Fruit fly (Drosophila melanogaster) whole organism, embryonic: Measurements from ENCODE around the gene CG44476.

Experiments
- Asciz ChIP-seq: fragments of 200-800 bp; sonication (Bioruptor generic); optimal IDR thresholded peaks from 2 replicates; lab custom pipeline; 2017; ENCODE audit warnings: missing biosample characterization, mild to moderate bottlenecking, missing genetic modification characterization, missing genetic modification reagents
- Atf3 ChIP-seq: fragments of 200-800 bp; sonication (Bioruptor generic); optimal IDR thresholded peaks from 3 replicates; lab custom pipeline; 2016; ENCODE audit warnings: missing biosample characterization, missing genetic modification characterization
- Bgb ChIP-seq: fragments of 200-800 bp; sonication (Bioruptor generic); IDR thresholded peaks from 2 replicates; pipeline ENCODE4 v1.3.6; 2022; ENCODE audit warnings: missing biosample characterization, missing genetic modification characterization; ENCODE audit not compliant: partially characterized antibody
- CG10565 ChIP-seq: fragments of 200-800 bp; sonication (Bioruptor generic); optimal IDR thresholded peaks from 3 replicates; lab custom pipeline; 2016; ENCODE audit warnings: missing biosample characterization, mild to moderate bottlenecking, missing genetic modification characterization
- CG10959 ChIP-seq: fragments of 200-800 bp; sonication (Bioruptor generic); IDR thresholded peaks from 2 replicates; pipeline ENCODE4 v1.3.6; 2022; ENCODE audit warnings: missing biosample characterization, missing genetic modification characterization
- CG11456 ChIP-seq: fragments of 200-800 bp; sonication (Bioruptor generic); IDR thresholded peaks from 3 replicates; pipeline ENCODE4 v1.3.6; 2022; ENCODE audit warnings: missing biosample characterization, missing genetic modification characterization
- CG1233 ChIP-seq: fragments of 200-800 bp; sonication (Bioruptor generic); optimal IDR thresholded peaks from 4 replicates; lab custom pipeline; 2018; ENCODE audit warnings: missing biosample characterization, mild to moderate bottlenecking, missing genetic modification characterization
- CG12769 ChIP-seq: fragments of 200-800 bp; sonication (Bioruptor generic); optimal IDR thresholded peaks from 2 replicates; lab custom pipeline; 2019; ENCODE audit warnings: missing biosample characterization, mild to moderate bottlenecking, missing genetic modification characterization, moderate library complexity
- CG13894 ChIP-seq: fragments of 200-800 bp; sonication (Bioruptor generic); optimal IDR thresholded peaks from 3 replicates; lab custom pipeline; 2018; ENCODE audit warnings: missing biosample characterization, mild to moderate bottlenecking, missing genetic modification characterization, moderate library complexity
- CG14441 ChIP-seq: fragments of 200-800 bp; sonication (Bioruptor generic); IDR thresholded peaks from 2 replicates; pipeline ENCODE4 v1.3.6; 2022; ENCODE audit warnings: missing biosample characterization, missing genetic modification characterization
- CG14667 ChIP-seq: fragments of 200-800 bp; sonication (Bioruptor generic); IDR thresholded peaks from 2 replicates; pipeline ENCODE4 v1.3.6; 2022; ENCODE audit warnings: missing biosample characterization, missing genetic modification characterization
- CG15011 ChIP-seq: fragments of 200-800 bp; sonication (Bioruptor generic); optimal IDR thresholded peaks from 3 replicates; lab custom pipeline; 2018; ENCODE audit warnings: missing biosample characterization, mild to moderate bottlenecking, missing genetic modification characterization
- CG15514 ChIP-seq: fragments of 200-800 bp; sonication (Bioruptor generic); optimal IDR thresholded peaks from 3 replicates; lab custom pipeline; 2017; ENCODE audit warnings: missing biosample characterization, missing genetic modification characterization, mild to moderate bottlenecking, moderate library complexity, missing genetic modification reagents
- CG1647 ChIP-seq: fragments of 200-800 bp; sonication (Bioruptor generic); optimal IDR thresholded peaks from 3 replicates; lab custom pipeline; 2016; ENCODE audit warnings: missing biosample characterization, missing genetic modification characterization
- CG2889 ChIP-seq: fragments of 200-800 bp; sonication (Bioruptor generic); IDR thresholded peaks from 3 replicates; pipeline ENCODE4 v1.3.6; 2022; ENCODE audit warnings: missing biosample characterization, missing genetic modification characterization
- CG3281 ChIP-seq: fragments of 200-800 bp; sonication (Bioruptor generic); optimal IDR thresholded peaks from 3 replicates; lab custom pipeline; 2017; ENCODE audit warnings: missing biosample characterization, mild to moderate bottlenecking, missing genetic modification characterization
- CG42726 ChIP-seq: fragments of 200-800 bp; sonication (Bioruptor generic); IDR thresholded peaks from 2 replicates; pipeline ENCODE4 v1.3.6; 2022; ENCODE audit warnings: missing biosample characterization, missing genetic modification characterization; ENCODE audit not compliant: partially characterized antibody
- CG4404 ChIP-seq: fragments of 200-800 bp; sonication (Bioruptor generic); IDR thresholded peaks from 2 replicates; pipeline ENCODE4 v1.3.6; 2022; ENCODE audit warnings: missing biosample characterization, missing genetic modification characterization
- CG6254 ChIP-seq: fragments of 200-800 bp; sonication (Bioruptor generic); optimal IDR thresholded peaks from 3 replicates; lab custom pipeline; 2017; ENCODE audit warnings: mild to moderate bottlenecking, missing biosample characterization, missing genetic modification reagents, missing genetic modification characterization
- CG8924 ChIP-seq: fragments of 200-800 bp; optimal IDR thresholded peaks from 3 replicates; lab custom pipeline; 2019; ENCODE audit warnings: missing biosample characterization, mild to moderate bottlenecking, missing genetic modification characterization, moderate library complexity
- CG9609 ChIP-seq: fragments of 200-800 bp; sonication (Bioruptor generic); optimal IDR thresholded peaks from 3 replicates; lab custom pipeline; 2016; ENCODE audit warnings: missing biosample characterization, missing genetic modification characterization
- Dbx ChIP-seq: fragments of 200-800 bp; sonication (Bioruptor generic); IDR thresholded peaks from 3 replicates; pipeline ENCODE4 v1.3.6; 2022; ENCODE audit warnings: missing biosample characterization, missing genetic modification characterization
- HLH3B ChIP-seq: fragments of 200-800 bp; sonication (Bioruptor generic); IDR thresholded peaks from 2 replicates; pipeline ENCODE4 v1.3.6; 2022; ENCODE audit warnings: missing biosample characterization, missing genetic modification characterization
- Hand ChIP-seq: fragments of 200-800 bp; sonication (Bioruptor generic); optimal IDR thresholded peaks from 2 replicates; lab custom pipeline; 2017; ENCODE audit warnings: mild to moderate bottlenecking, missing biosample characterization, missing genetic modification reagents, missing genetic modification characterization
- Hr3 ChIP-seq: fragments of 200-800 bp; sonication (Bioruptor generic); optimal IDR thresholded peaks from 3 replicates; lab custom pipeline; 2016; ENCODE audit warnings: missing biosample characterization, missing genetic modification characterization
- Meics ChIP-seq: fragments of 200-800 bp; sonication (Bioruptor generic); optimal IDR thresholded peaks from 2 replicates; lab custom pipeline; 2017; ENCODE audit warnings: missing biosample characterization, mild to moderate bottlenecking, missing genetic modification characterization
- Mes4 ChIP-seq: fragments of 200-800 bp; sonication (Bioruptor generic); optimal IDR thresholded peaks from 2 replicates; lab custom pipeline; 2016; ENCODE audit warnings: missing biosample characterization, missing genetic modification characterization
- NFAT ChIP-seq: fragments of 200-800 bp; sonication (Bioruptor generic); IDR thresholded peaks from 2 replicates; pipeline ENCODE4 v1.3.6; 2022; ENCODE audit warnings: missing biosample characterization, missing genetic modification characterization
- Sox100B ChIP-seq: fragments of 200-800 bp; sonication (Bioruptor generic); optimal IDR thresholded peaks from 3 replicates; lab custom pipeline; 2018; ENCODE audit warnings: missing biosample characterization, mild to moderate bottlenecking, missing genetic modification characterization
- TFAM ChIP-seq: fragments of 200-800 bp; sonication (Bioruptor generic); optimal IDR thresholded peaks from 2 replicates; lab custom pipeline; 2017; ENCODE audit warnings: missing biosample characterization, missing genetic modification characterization, inconsistent platforms
- Vsx1 ChIP-seq: fragments of 200-800 bp; sonication (Bioruptor generic); optimal IDR thresholded peaks from 2 replicates; lab custom pipeline; 2017; ENCODE audit warnings: missing biosample characterization, mild to moderate bottlenecking, missing genetic modification characterization, missing genetic modification reagents
- Xrp1 ChIP-seq: fragments of 200-800 bp; sonication (Bioruptor generic); IDR thresholded peaks from 2 replicates; pipeline ENCODE4 v1.3.6; 2022; ENCODE audit warnings: missing biosample characterization, missing genetic modification characterization
- bab2 ChIP-seq: fragments of 200-800 bp; sonication (Bioruptor generic); optimal IDR thresholded peaks from 2 replicates; lab custom pipeline; 2016; ENCODE audit warnings: missing biosample characterization, missing genetic modification characterization
- bsh ChIP-seq, 2 experiments: fragments of 200-800 bp; sonication (Bioruptor generic); optimal IDR thresholded peaks; 2 replicates each; lab custom pipeline; 2017 to 2018; ENCODE audit warnings: mild to moderate bottlenecking in 2 of 2, missing biosample characterization in 2 of 2, missing genetic modification characterization in 2 of 2, moderate library complexity in 1 of 2
- chinmo ChIP-seq: fragments of 200-800 bp; sonication (Bioruptor generic); IDR thresholded peaks from 4 replicates; pipeline ENCODE4 v1.3.6; 2022; ENCODE audit warnings: missing biosample characterization, missing genetic modification characterization; ENCODE audit not compliant: partially characterized antibody
- ci ChIP-seq: fragments of 200-800 bp; sonication (Bioruptor generic); IDR thresholded peaks from 3 replicates; pipeline ENCODE4 v1.3.6; 2022; ENCODE audit warnings: missing biosample characterization, missing genetic modification characterization
- dan ChIP-seq: fragments of 200-800 bp; sonication (Bioruptor generic); IDR thresholded peaks from 2 replicates; pipeline ENCODE4 v1.3.6; 2022; ENCODE audit warnings: missing biosample characterization, missing genetic modification characterization
- ems ChIP-seq: fragments of 200-800 bp; sonication (Bioruptor generic); optimal IDR thresholded peaks from 3 replicates; lab custom pipeline; 2016; ENCODE audit warnings: missing biosample characterization, missing genetic modification characterization
- eve ChIP-seq, 2 experiments: fragments of >200 bp; optimal IDR thresholded peaks; 2 replicates each; lab custom pipeline; 2017; ENCODE audit warnings: missing biosample characterization in 2 of 2, missing genetic modification characterization in 2 of 2
- ftz-f1 ChIP-seq: fragments of 200-800 bp; sonication (Bioruptor generic); optimal IDR thresholded peaks from 2 replicates; lab custom pipeline; 2016; ENCODE audit warnings: missing biosample characterization, missing genetic modification characterization
- gcm2 ChIP-seq: fragments of 200-800 bp; sonication (Bioruptor generic); optimal IDR thresholded peaks from 2 replicates; lab custom pipeline; 2016; ENCODE audit warnings: missing biosample characterization, missing genetic modification characterization
- gem ChIP-seq: fragments of 200-800 bp; sonication (Bioruptor generic); optimal IDR thresholded peaks from 2 replicates; lab custom pipeline; 2019; ENCODE audit warnings: missing biosample characterization, mild to moderate bottlenecking, missing genetic modification characterization, moderate library complexity
- hb ChIP-seq: fragments of 200-800 bp; sonication (Bioruptor generic); IDR thresholded peaks from 3 replicates; pipeline ENCODE4 v1.3.6; 2022; ENCODE audit warnings: missing biosample characterization, missing genetic modification characterization; ENCODE audit not compliant: partially characterized antibody
- knrl ChIP-seq: fragments of 200-800 bp; sonication (Bioruptor generic); IDR thresholded peaks from 3 replicates; pipeline ENCODE4 v1.3.6; 2022; ENCODE audit warnings: missing biosample characterization, missing genetic modification characterization; ENCODE audit not compliant: partially characterized antibody
- lilli ChIP-seq: fragments of 200-800 bp; sonication (Bioruptor generic); optimal IDR thresholded peaks from 3 replicates; lab custom pipeline; 2016; ENCODE audit warnings: missing biosample characterization, missing genetic modification characterization
- schlank ChIP-seq: fragments of 200-800 bp; sonication (Bioruptor generic); optimal IDR thresholded peaks from 2 replicates; lab custom pipeline; 2018; ENCODE audit warnings: missing biosample characterization, mild to moderate bottlenecking, missing genetic modification characterization
- shn ChIP-seq: fragments of 200-800 bp; sonication (Bioruptor generic); optimal IDR thresholded peaks from 3 replicates; lab custom pipeline; 2016; ENCODE audit warnings: missing biosample characterization, missing genetic modification characterization
- so ChIP-seq: fragments of 200-800 bp; sonication (Bioruptor generic); IDR thresholded peaks from 3 replicates; pipeline ENCODE4 v1.3.6; 2022; ENCODE audit warnings: missing biosample characterization, missing genetic modification characterization
- sob ChIP-seq: fragments of 200-800 bp; sonication (Bioruptor generic); IDR thresholded peaks from 2 replicates; pipeline ENCODE4 v1.3.6; 2022; ENCODE audit warnings: missing biosample characterization, missing genetic modification characterization
- sr ChIP-seq: fragments of 200-800 bp; sonication (Bioruptor generic); IDR thresholded peaks from 3 replicates; pipeline ENCODE4 v1.3.6; 2022; ENCODE audit warnings: missing biosample characterization, missing genetic modification characterization
- vnd ChIP-seq: fragments of 200-800 bp; sonication (Bioruptor generic); IDR thresholded peaks from 3 replicates; pipeline ENCODE4 v1.3.6; 2022; ENCODE audit warnings: missing biosample characterization, missing genetic modification characterization; ENCODE audit not compliant: partially characterized antibody
- zfh2 ChIP-seq: fragments of 200-800 bp; sonication (Bioruptor generic); optimal IDR thresholded peaks from 2 replicates; lab custom pipeline; 2016; ENCODE audit warnings: missing biosample characterization, missing genetic modification characterization

The CG44476 gene

DNA sequence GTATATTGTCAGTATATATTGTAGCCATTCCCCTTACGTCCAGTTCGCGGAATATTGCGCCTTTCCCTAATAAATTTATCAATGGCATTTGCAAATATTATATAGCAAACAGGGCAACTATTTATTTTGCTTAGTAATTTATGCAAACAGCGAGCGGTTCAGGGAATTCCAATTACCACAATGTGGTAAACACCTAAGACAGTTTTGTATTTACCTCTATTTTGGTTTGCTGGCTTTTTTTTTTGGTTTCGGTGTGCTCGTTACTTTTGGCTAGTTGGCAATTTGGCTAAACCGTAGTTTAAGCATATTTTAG, 38.8 kb upstream of the CG44476 start:
- TF ChIP-seq shn (GFP tag; lab: Kevin White, UChicago) (no peak), gem (tag; lab: Kevin White, UChicago) (peak; percentile 20), hb (no peak), Sox100B (GFP tag; lab: Kevin White, UChicago) (peak; percentile 48), CG14441 (GFP tag; lab: Robert Waterston, UW) (no peak), CG13894 (no peak), ci (GFP tag; lab: Robert Waterston, UW) (no peak), bab2 (GFP tag; lab: Kevin White, UChicago) (no peak), Dbx (peak; percentile 33; the same call in 2 of the 3 replicates), Mes4 (GFP tag; lab: Kevin White, UChicago) (no peak), Asciz (peak; percentile 24), gcm2 (GFP tag; lab: Kevin White, UChicago) (no peak), CG8924 (tag; lab: Kevin White, UChicago) (no peak), CG14667 (no peak), TFAM (GFP tag; lab: Kevin White, UChicago) (no peak), CG6254 (GFP tag; lab: Kevin White, UChicago) (no peak), vnd (no peak), ems (GFP tag; lab: Kevin White, UChicago) (no peak), NFAT (0 out of 2 replicates have a peak, but pooled peaks have one; percentile 11), chinmo (GFP tag; lab: Robert Waterston, UW) (no peak), CG15011 (GFP tag; lab: Kevin White, UChicago) (peak; percentile 26), CG10565 (GFP tag; lab: Kevin White, UChicago) (no peak), CG3281 (GFP tag; lab: Kevin White, UChicago) (peak; percentile 35), Vsx1 (peak; percentile 28), CG4404 (no peak), CG10959 (no peak), CG11456 (GFP tag; lab: Robert Waterston, UW) (peak; percentile 4; the same call in 1 of the 3 replicates), bsh (GFP tag; optimal IDR thresholded peaks at IDR 0.05; lab: Kevin White, UChicago) (no peak), CG42726 (GFP tag; lab: Robert Waterston, UW) (no peak), sr (GFP tag; lab: Robert Waterston, UW) (no peak), CG15514 (no peak), knrl (GFP tag; lab: Robert Waterston, UW) (no peak), Xrp1 (GFP tag; lab: Robert Waterston, UW) (no peak), ftz-f1 (GFP tag; lab: Kevin White, UChicago) (no peak), CG1233 (GFP tag; lab: Kevin White, UChicago) (peak; percentile 5), CG1647 (GFP tag; lab: Kevin White, UChicago) (no peak), so (GFP tag; lab: Robert Waterston, UW) (no peak), dan (no peak), Hr3 (GFP tag; lab: Kevin White, UChicago) (no peak), HLH3B (GFP tag; lab: Robert Waterston, UW) (no peak), CG2889 (no peak), Atf3 (GFP tag; lab: Kevin White, UChicago) (no peak), schlank (tag; lab: Kevin White, UChicago) (peak; percentile 13), sob (GFP tag; lab: Robert Waterston, UW) (no peak), CG9609 (GFP tag; lab: Kevin White, UChicago) (no peak), eve (GFP tag; optimal IDR thresholded peaks at IDR 0.05; lab: Kevin White, UChicago) (peak in 1 of 2 experiments; percentile 80), CG12769 (no peak), Bgb (GFP tag; lab: Robert Waterston, UW) (no peak), Meics (GFP tag; lab: Kevin White, UChicago) (peak; percentile 26), Hand (GFP tag; lab: Kevin White, UChicago) (peak; percentile 39), zfh2 (GFP tag; lab: Kevin White, UChicago) (no peak), lilli (no peak)
